Fruit fly (Drosophila melanogaster): Measurements from ENCODE around the gene CG14408.

DNA sequence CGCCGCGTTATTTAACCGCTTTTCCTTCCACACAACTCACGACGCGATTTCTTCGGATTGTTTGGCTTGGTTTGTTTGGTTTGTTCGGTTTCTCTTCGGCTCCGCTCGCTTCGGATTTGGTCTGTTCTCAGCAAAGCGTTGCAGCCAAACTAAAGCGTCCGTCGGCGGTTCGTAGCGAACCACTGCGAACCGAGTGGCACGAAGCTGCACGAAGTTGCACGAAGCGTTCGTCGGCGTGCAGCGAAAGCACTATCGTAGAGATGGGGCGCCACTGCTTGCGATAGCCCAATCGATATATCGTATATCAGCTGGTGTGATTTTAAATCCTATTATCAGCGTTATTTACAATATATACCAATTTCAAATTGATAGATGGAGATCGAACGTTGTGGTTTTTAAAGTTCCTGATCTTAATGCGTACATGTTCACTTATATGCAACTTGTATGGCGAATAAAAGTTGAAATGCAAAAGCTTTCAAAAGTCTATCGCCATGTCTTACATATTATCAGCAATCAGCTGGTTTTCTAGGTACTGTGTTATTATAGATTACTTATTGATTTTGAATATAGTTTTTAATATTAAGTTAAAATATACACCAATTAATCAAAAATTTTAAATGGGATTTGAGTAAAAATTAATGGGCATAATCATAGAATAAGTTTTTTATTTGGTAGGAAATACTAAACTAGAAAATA lies 5.8 kb downstream of the CG14408 start, which contains the start of gene rut:
- TF ChIP-seq br (GFP tag; optimal IDR thresholded peaks at IDR 0.05) (no peak), pan (optimal IDR thresholded peaks at IDR 0.05) (no peak), h (GFP tag; optimal IDR thresholded peaks at IDR 0.05) (peak; percentile 35), Dfd (GFP tag; optimal IDR thresholded peaks at IDR 0.05) (no peak), dmrt93B (GFP tag; optimal IDR thresholded peaks at IDR 0.05) (no peak), Myc (optimal IDR thresholded peaks at IDR 0.05) (no peak), Hnf4 (GFP tag; optimal IDR thresholded peaks at IDR 0.05) (no peak), usp (GFP tag; optimal IDR thresholded peaks at IDR 0.05) (no peak), fru (GFP tag; optimal IDR thresholded peaks at IDR 0.05) (peak; percentile 11), Jra (GFP tag; optimal IDR thresholded peaks at IDR 0.05) (peak; percentile 42), dl (GFP tag; optimal IDR thresholded peaks at IDR 0.05; ENCODE audit: insufficient read depth in 1 of 2, partially characterized antibody in 2 of 2) (no peak), psq (GFP tag; optimal IDR thresholded peaks at IDR 0.05) (no peak)

Data from whole organism, wandering third instar larva.